Worm (Caenorhabditis elegans) whole organism, late embryonic: ENCODE results near the gene grl-28.

Experiments
- C08G9.2 ChIP-seq: sonication (generic microtip); optimal IDR thresholded peaks from 2 replicates; lab custom pipeline; 2016; ENCODE audit warnings: mild to moderate bottlenecking, missing genetic modification characterization, moderate library complexity, missing compliant biosample characterization
- C38D4.7 ChIP-seq: fragments of 200-800 bp; sonication (Bioruptor generic); optimal IDR thresholded peaks from 2 replicates; lab custom pipeline; 2018; ENCODE audit warnings: mild to moderate bottlenecking, missing genetic modification characterization, moderate library complexity, missing compliant biosample characterization
- ahr-1 ChIP-seq: sonication (generic microtip); optimal IDR thresholded peaks from 2 replicates; lab custom pipeline; 2016; ENCODE audit warnings: missing genetic modification characterization, missing compliant biosample characterization
- ama-1 ChIP-seq: fragments of 150-350 bp; optimal IDR thresholded peaks from 2 replicates; lab custom pipeline; 2014
- ceh-14 ChIP-seq: sonication (generic microtip); optimal IDR thresholded peaks from 2 replicates; lab custom pipeline; 2016; ENCODE audit warnings: missing genotype, missing genetic modification characterization, missing compliant biosample characterization
- ceh-19 ChIP-seq: fragments of 200-800 bp; sonication (Bioruptor generic); optimal IDR thresholded peaks from 2 replicates; lab custom pipeline; 2018; ENCODE audit warnings: mild to moderate bottlenecking, missing genetic modification characterization, missing compliant biosample characterization
- ceh-2 ChIP-seq: sonication (generic microtip); optimal IDR thresholded peaks from 2 replicates; lab custom pipeline; 2016; ENCODE audit warnings: missing genotype, missing genetic modification characterization, missing compliant biosample characterization
- ceh-22 ChIP-seq: sonication (generic microtip); optimal IDR thresholded peaks from 2 replicates; lab custom pipeline; 2017; ENCODE audit warnings: missing biosample characterization, missing genetic modification characterization
- ceh-24 ChIP-seq: sonication (generic microtip); optimal IDR thresholded peaks from 2 replicates; lab custom pipeline; 2016; ENCODE audit warnings: mild to moderate bottlenecking, missing genetic modification characterization, missing compliant biosample characterization
- ceh-31 ChIP-seq: sonication (generic microtip); optimal IDR thresholded peaks from 2 replicates; lab custom pipeline; 2016; ENCODE audit warnings: missing genetic modification characterization, missing compliant biosample characterization
- ceh-34 ChIP-seq: sonication (generic microtip); optimal IDR thresholded peaks from 2 replicates; lab custom pipeline; 2016; ENCODE audit warnings: mild to moderate bottlenecking, missing genetic modification characterization, missing compliant biosample characterization
- ceh-45 ChIP-seq: fragments of 200-800 bp; sonication (Bioruptor generic); IDR thresholded peaks from 2 replicates; pipeline ENCODE4 v1.3.6; 2022; ENCODE audit warnings: missing genetic modification reagents, missing genetic modification characterization, missing compliant biosample characterization
- dmd-4 ChIP-seq: sonication (generic microtip); optimal IDR thresholded peaks from 2 replicates; lab custom pipeline; 2016; ENCODE audit warnings: borderline replicate concordance, missing genetic modification characterization, missing compliant biosample characterization
- elt-2 ChIP-seq: sonication (generic microtip); optimal IDR thresholded peaks from 2 replicates; lab custom pipeline; 2016; ENCODE audit warnings: missing genetic modification reagents, missing genetic modification characterization, missing compliant biosample characterization
- ets-4 ChIP-seq: sonication (generic microtip); optimal IDR thresholded peaks from 2 replicates; lab custom pipeline; 2016; ENCODE audit warnings: missing genetic modification characterization, missing compliant biosample characterization
- eyg-1 ChIP-seq: sonication (generic microtip); optimal IDR thresholded peaks from 2 replicates; lab custom pipeline; 2016; ENCODE audit warnings: missing genotype, missing genetic modification characterization, missing compliant biosample characterization
- fkh-10 ChIP-seq: fragments of 150-350 bp; optimal IDR thresholded peaks from 2 replicates; lab custom pipeline; 2014; ENCODE audit warnings: missing biosample characterization, missing genetic modification reagents, missing genetic modification characterization
- fkh-6 ChIP-seq: sonication (generic microtip); optimal IDR thresholded peaks from 2 replicates; lab custom pipeline; 2016; ENCODE audit warnings: missing genetic modification characterization, missing compliant biosample characterization
- gmeb-2 ChIP-seq: sonication (generic microtip); optimal IDR thresholded peaks from 2 replicates; lab custom pipeline; 2016; ENCODE audit warnings: missing genetic modification characterization, inconsistent platforms, missing compliant biosample characterization
- hlh-15 ChIP-seq: sonication (generic microtip); optimal IDR thresholded peaks from 2 replicates; lab custom pipeline; 2016; ENCODE audit warnings: missing genetic modification characterization, missing compliant biosample characterization
- hlh-30 ChIP-seq: sonication (generic microtip); optimal IDR thresholded peaks from 2 replicates; lab custom pipeline; 2017; ENCODE audit warnings: antibody characterized with exemption, missing genetic modification characterization, missing compliant biosample characterization; ENCODE audit not compliant: insufficient read depth
- hlh-8 ChIP-seq: sonication (generic microtip); optimal IDR thresholded peaks from 2 replicates; lab custom pipeline; 2016; ENCODE audit warnings: missing genotype, missing genetic modification characterization, missing compliant biosample characterization
- nhr-232 ChIP-seq: sonication (generic microtip); optimal IDR thresholded peaks from 2 replicates; lab custom pipeline; 2016; ENCODE audit warnings: missing genetic modification characterization, missing compliant biosample characterization
- npax-4 ChIP-seq: sonication (generic microtip); optimal IDR thresholded peaks from 2 replicates; lab custom pipeline; 2016; ENCODE audit warnings: missing genetic modification characterization, missing compliant biosample characterization
- pag-3 ChIP-seq: sonication (generic microtip); optimal IDR thresholded peaks from 2 replicates; lab custom pipeline; 2016; ENCODE audit warnings: missing compliant biosample characterization, missing genetic modification characterization, borderline replicate concordance
- pat-9 ChIP-seq: fragments of 200-800 bp; sonication (Bioruptor generic); optimal IDR thresholded peaks from 2 replicates; lab custom pipeline; 2018; ENCODE audit warnings: mild to moderate bottlenecking, missing genetic modification characterization, moderate library complexity, missing compliant biosample characterization
- pha-2 ChIP-seq: sonication (generic microtip); optimal IDR thresholded peaks from 2 replicates; lab custom pipeline; 2017; ENCODE audit warnings: mild to moderate bottlenecking, missing genetic modification characterization, missing compliant biosample characterization
- pha-4 ChIP-seq: fragments of 150-350 bp; optimal IDR thresholded peaks from 2 replicates; lab custom pipeline; 2018; ENCODE audit warnings: missing biosample characterization, missing genetic modification reagents, missing genetic modification characterization
- pros-1 ChIP-seq: fragments of 150-350 bp; optimal IDR thresholded peaks from 2 replicates; lab custom pipeline; 2014; ENCODE audit warnings: missing biosample characterization, missing genetic modification reagents, missing genetic modification characterization
- ref-2 ChIP-seq: sonication (generic microtip); optimal IDR thresholded peaks from 2 replicates; lab custom pipeline; 2016; ENCODE audit warnings: missing genetic modification characterization, missing compliant biosample characterization
- sdc-2 ChIP-seq: sonication (generic microtip); optimal IDR thresholded peaks from 2 replicates; lab custom pipeline; 2016; ENCODE audit warnings: missing genotype, missing genetic modification characterization, missing compliant biosample characterization
- syd-9 ChIP-seq: sonication (generic microtip); optimal IDR thresholded peaks from 2 replicates; lab custom pipeline; 2016; ENCODE audit warnings: mild to moderate bottlenecking, missing genetic modification characterization, moderate library complexity, missing compliant biosample characterization
- tbx-2 ChIP-seq: sonication (generic microtip); optimal IDR thresholded peaks from 2 replicates; lab custom pipeline; 2016; ENCODE audit warnings: missing genetic modification characterization, missing compliant biosample characterization
- tbx-7 ChIP-seq: sonication (generic microtip); optimal IDR thresholded peaks from 2 replicates; lab custom pipeline; 2016; ENCODE audit warnings: missing genotype, missing genetic modification characterization, missing compliant biosample characterization
- unc-3 ChIP-seq, 2 experiments: fragments of 200-800 bp in 1 of 2; sonication (Bioruptor generic) in 1 of 2; sonication (generic microtip) in 1 of 2; conservative IDR thresholded peaks in 1 of 2; optimal IDR thresholded peaks in 1 of 2; 2 replicates each; pipeline versions ENCODE4 v1.3.6 to Lab custom; 2016 to 2022; ENCODE audit warnings: missing compliant biosample characterization in 2 of 2, missing genetic modification characterization in 2 of 2, missing genetic modification reagents in 1 of 2

grl-28 gene

ce11 chrV:3535260-3535659 is 16.4 kb downstream of the grl-28 start, which contains the start of gene nhr-221:
TSS of gene nhr-221 (minus strand) at chrV:3535360.
- TF ChIP-seq sdc-2 (tag; lab: Kevin White, UChicago): no peak
- TF ChIP-seq tbx-2 (tag; lab: Kevin White, UChicago): no peak
- no peak for TF ChIP-seq elt-2 (tag; lab: Kevin White, UChicago)
- TF ChIP-seq ceh-19: no peak
- no peak for TF ChIP-seq C38D4.7 (GFP tag; lab: Kevin White, UChicago)
- no peak for TF ChIP-seq ama-1
- TF ChIP-seq eyg-1 (tag; lab: Kevin White, UChicago): no peak
- TF ChIP-seq syd-9 (tag; lab: Kevin White, UChicago): no peak
- no peak for TF ChIP-seq C08G9.2 (tag; lab: Kevin White, UChicago)
- TF ChIP-seq hlh-15 (tag; lab: Kevin White, UChicago): no peak
- TF ChIP-seq pha-4: no peak
- TF ChIP-seq pha-2 (tag; lab: Kevin White, UChicago): no peak
- no peak for TF ChIP-seq pat-9 (tag; lab: Kevin White, UChicago)
- TF ChIP-seq npax-4 (tag; lab: Kevin White, UChicago): no peak

DNA sequence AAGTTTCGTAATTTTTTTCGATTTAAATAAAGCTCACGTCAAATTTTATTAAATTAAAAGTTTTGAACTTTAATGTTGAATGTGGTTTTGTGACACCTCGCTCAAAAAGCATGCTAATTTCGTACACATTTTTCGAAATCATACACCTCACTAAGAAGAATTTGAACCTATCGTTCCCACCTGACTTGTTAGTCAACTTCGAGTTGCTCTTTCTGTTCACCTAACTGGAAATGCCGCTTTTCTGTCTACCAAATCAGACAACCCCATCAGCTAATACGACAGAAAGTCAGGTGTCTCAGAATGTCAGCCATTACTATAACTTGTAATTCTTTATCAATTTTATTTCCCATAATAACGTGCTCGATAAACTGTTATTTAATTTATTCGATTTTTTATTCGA is 21.3 kb downstream of the grl-28 start, which contains the start of gene srbc-66:
Gene srbc-66, plus strand, starts transcription at position 301 of the 400 bp plus-strand sequence.
- TF ChIP-seq ceh-24 (tag; lab: Kevin White, UChicago) (no peak), ceh-31 (tag; lab: Kevin White, UChicago) (no peak), unc-3 (GFP tag; conservative IDR thresholded peaks at IDR 0.05; lab: Robert Waterston, UW) (no peak), unc-3 (tag; optimal IDR thresholded peaks at IDR 0.05; lab: Kevin White, UChicago) (no peak), ets-4 (no peak), nhr-232 (tag; lab: Kevin White, UChicago) (no peak), fkh-10 (GFP tag; lab: Kevin White, UChicago) (no peak), ceh-2 (no peak), pag-3 (tag; lab: Kevin White, UChicago) (no peak), pha-4 (no peak), pros-1 (tag; lab: Kevin White, UChicago) (no peak), ahr-1 (tag; lab: Kevin White, UChicago) (no peak), ceh-22 (tag; lab: Kevin White, UChicago) (no peak), hlh-8 (tag; lab: Kevin White, UChicago) (no peak), gmeb-2 (no peak)

- TF ChIP-seq pag-3 (tag; lab: Kevin White, UChicago): no peak
- no peak for TF ChIP-seq ceh-45 (GFP tag; lab: Robert Waterston, UW)
Observed at ce11 chrV:3526882-3527281, 24.8 kb downstream of the grl-28 start, which contains the start of gene str-260. TSS of gene str-260 (plus strand) at chrV:3527182.

DNA sequence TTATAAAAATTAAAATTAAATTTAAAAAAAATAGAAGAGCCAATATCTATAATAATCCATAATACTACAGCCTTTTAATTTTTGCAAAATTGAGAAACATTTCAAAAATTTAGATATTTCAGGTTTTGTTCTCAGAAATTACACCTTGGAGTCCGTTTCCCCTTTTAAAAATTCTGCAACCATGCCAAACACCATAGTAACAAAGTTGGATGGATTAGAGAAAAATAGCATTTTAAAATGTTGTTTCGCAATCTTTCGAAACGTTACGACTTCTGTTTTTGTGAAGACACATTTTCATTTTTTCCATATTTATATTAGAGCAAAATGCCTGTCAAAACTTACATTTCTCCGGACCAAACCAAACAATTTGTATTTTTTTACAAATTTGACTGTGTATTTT is 26.7 kb downstream of the grl-28 start, which contains the start of gene T24A6.7:
Gene T24A6.7, plus strand, starts transcription at position 301 of the 400 bp plus-strand sequence.
- TF ChIP-seq sdc-2 (tag; lab: Kevin White, UChicago) (no peak), ref-2 (tag; lab: Kevin White, UChicago) (no peak), hlh-30 (no peak), tbx-7 (tag; lab: Kevin White, UChicago) (no peak), eyg-1 (tag; lab: Kevin White, UChicago) (no peak), ceh-34 (no peak), dmd-4 (tag; lab: Kevin White, UChicago) (no peak), fkh-6 (tag; lab: Kevin White, UChicago) (no peak), npax-4 (tag; lab: Kevin White, UChicago) (no peak), ceh-14 (tag; lab: Kevin White, UChicago) (no peak), syd-9 (tag; lab: Kevin White, UChicago) (no peak)
- TF ChIP-seq, all 69 proteins: peak for 0
